Fruit fly (Drosophila melanogaster): Measurements from ENCODE around the gene CG42300.

The CG42300 gene

dm6 chrX:15554256-15554678 is 1.6 kb downstream of the CG42300 start, which contains the start of gene Ac13E (continued):
- TF ChIP-seq toy (GFP tag; IDR thresholded peaks at IDR 0.05): peak; percentile 59; the same call in 1 of the 2 replicates
- peak; percentile 89 for TF ChIP-seq HHEX (GFP tag; optimal IDR thresholded peaks at IDR 0.05)
- TF ChIP-seq Antp (GFP tag; optimal IDR thresholded peaks at IDR 0.05): peak; percentile 80
- peak; percentile 84 for TF ChIP-seq CG17568 (GFP tag; optimal IDR thresholded peaks at IDR 0.05)
- peak; percentile 8 for TF ChIP-seq CG17912 (GFP tag; optimal IDR thresholded peaks at IDR 0.05)
- peak; percentile 82 for TF ChIP-seq Nf-YC (tag; optimal IDR thresholded peaks at IDR 0.05)
- peak; percentile 9 for TF ChIP-seq Sry-δ (GFP tag; optimal IDR thresholded peaks at IDR 0.05)
- peak; percentile 66 for TF ChIP-seq CG31388 (GFP tag; optimal IDR thresholded peaks at IDR 0.05)
- peak; percentile 78 for TF ChIP-seq Side (GFP tag; optimal IDR thresholded peaks at IDR 0.05)
- TF ChIP-seq CG12071 (GFP tag; optimal IDR thresholded peaks at IDR 0.05): peak; percentile 75
- TF ChIP-seq cg (GFP tag; optimal IDR thresholded peaks at IDR 0.05): no peak
- TF ChIP-seq chif (GFP tag; optimal IDR thresholded peaks at IDR 0.05): peak; percentile 56 to 85
- TF ChIP-seq nerfin-1 (tag; optimal IDR thresholded peaks at IDR 0.05): peak; percentile 87
- peak; percentile 73; the same call in 1 of the 2 replicates for TF ChIP-seq klu (GFP tag; IDR thresholded peaks at IDR 0.05)
- TF ChIP-seq Drgx (GFP tag; IDR thresholded peaks at IDR 0.05): peak; percentile 84
- peak; percentile 91 for TF ChIP-seq tin (GFP tag; optimal IDR thresholded peaks at IDR 0.05)
- TF ChIP-seq CG4404 (GFP tag; IDR thresholded peaks at IDR 0.05): peak; percentile 89
- TF ChIP-seq CG6689 (GFP tag; IDR thresholded peaks at IDR 0.05): peak; percentile 93
- TF ChIP-seq fu2 (GFP tag; optimal IDR thresholded peaks at IDR 0.05): peak; percentile 59
- TF ChIP-seq CG14710 (tag; optimal IDR thresholded peaks at IDR 0.05): peak; percentile 86
- TF ChIP-seq CG11723 (GFP tag; optimal IDR thresholded peaks at IDR 0.05): peak; percentile 88
- TF ChIP-seq bigmax (GFP tag; optimal IDR thresholded peaks at IDR 0.05): no peak
- TF ChIP-seq Aef1 (GFP tag; IDR thresholded peaks at IDR 0.05): peak; percentile 74; the same call in 2 of the 3 replicates
- peak; percentile 73 for TF ChIP-seq CG8281 (tag; optimal IDR thresholded peaks at IDR 0.05)
- peak; percentile 79 for TF ChIP-seq CG9437 (GFP tag; optimal IDR thresholded peaks at IDR 0.05)
- peak; percentile 77 for TF ChIP-seq CG31224 (GFP tag; IDR thresholded peaks at IDR 0.05)
- peak; percentile 86 for TF ChIP-seq ranshi (GFP tag; IDR thresholded peaks at IDR 0.05)
- peak; percentile 81 for TF ChIP-seq CG15514 (GFP tag; optimal IDR thresholded peaks at IDR 0.05)
- TF ChIP-seq CG8089 (GFP tag; optimal IDR thresholded peaks at IDR 0.05): peak; percentile 71
- peak; percentile 63 for TF ChIP-seq CG30020 (tag; optimal IDR thresholded peaks at IDR 0.05)
- TF ChIP-seq Dp (GFP tag; optimal IDR thresholded peaks at IDR 0.05): no peak
- peak; percentile 58 for TF ChIP-seq CG3995 (GFP tag; optimal IDR thresholded peaks at IDR 0.05)
- TF ChIP-seq seq (GFP tag; IDR thresholded peaks at IDR 0.05): peak; percentile 85
- TF ChIP-seq CG7928 (GFP tag; optimal IDR thresholded peaks at IDR 0.05): peak; percentile 59
- TF ChIP-seq hb (GFP tag; IDR thresholded peaks at IDR 0.05; ENCODE audit: partially characterized antibody): peak; percentile 80; the same call in 2 of the 3 replicates
- TF ChIP-seq al (GFP tag; IDR thresholded peaks at IDR 0.05): peak; percentile 81
- TF ChIP-seq CrebB (tag; optimal IDR thresholded peaks at IDR 0.05): peak; percentile 76
- peak; percentile 58 for TF ChIP-seq CG13287 (GFP tag; IDR thresholded peaks at IDR 0.05; ENCODE audit: partially characterized antibody)
- TF ChIP-seq Doc2 (GFP tag; IDR thresholded peaks at IDR 0.05): peak; percentile 58; the same call in 1 of the 2 replicates
- peak; percentile 73 for TF ChIP-seq pum (GFP tag; optimal IDR thresholded peaks at IDR 0.05)
- peak; percentile 80 for TF ChIP-seq ken (GFP tag; IDR thresholded peaks at IDR 0.05)
- TF ChIP-seq Ptx1 (GFP tag; IDR thresholded peaks at IDR 0.05): peak; percentile 89
- peak; percentile 71 for TF ChIP-seq rib (GFP tag; IDR thresholded peaks at IDR 0.05)
- TF ChIP-seq p53 (GFP tag; optimal IDR thresholded peaks at IDR 0.05): peak; percentile 20
- peak; percentile 88 for TF ChIP-seq CG15696 (tag; optimal IDR thresholded peaks at IDR 0.05)
- TF ChIP-seq vnd (GFP tag; IDR thresholded peaks at IDR 0.05; ENCODE audit: partially characterized antibody): peak; percentile 72
- TF ChIP-seq CG8765 (GFP tag; IDR thresholded peaks at IDR 0.05): peak; percentile 77
- TF ChIP-seq Tbp (GFP tag; optimal IDR thresholded peaks at IDR 0.05): no peak
- TF ChIP-seq CG3281 (GFP tag; optimal IDR thresholded peaks at IDR 0.05): peak; percentile 93
- no peak for TF ChIP-seq cad (GFP tag; optimal IDR thresholded peaks at IDR 0.05)
- TF ChIP-seq slp2 (GFP tag; optimal IDR thresholded peaks at IDR 0.05): peak; percentile 74

All from whole organism, embryonic.